Worm (Caenorhabditis elegans) whole organism, young adult: ENCODE results near the gene nrf-5.

ENCODE experiments used
- B0019.2 ChIP-seq: fragments of 200-800 bp; sonication (Bioruptor generic); conservative IDR thresholded peaks from 2 replicates; pipeline ENCODE4 v1.3.6; 2022; ENCODE audit warnings: missing genetic modification reagents, missing genetic modification characterization, missing compliant biosample characterization
- B0035.1 ChIP-seq: sonication (generic microtip); optimal IDR thresholded peaks from 2 replicates; lab custom pipeline; 2016; ENCODE audit warnings: missing genetic modification characterization, mild to moderate bottlenecking, missing compliant biosample characterization, missing genotype, missing genetic modification reagents
- F10E7.11 ChIP-seq: sonication (generic microtip); optimal IDR thresholded peaks from 2 replicates; lab custom pipeline; 2017; ENCODE audit warnings: mild to moderate bottlenecking, missing genetic modification characterization, moderate library complexity, missing compliant biosample characterization
- F37B4.10 ChIP-seq: fragments of 200-800 bp; sonication (Bioruptor generic); IDR thresholded peaks from 2 replicates; pipeline ENCODE4 v1.3.6; 2022; ENCODE audit warnings: missing genetic modification characterization, missing compliant biosample characterization
- F49E8.2 ChIP-seq: sonication (generic microtip); optimal IDR thresholded peaks from 3 replicates; lab custom pipeline; 2017; ENCODE audit warnings: missing genetic modification characterization, mild to moderate bottlenecking, missing compliant biosample characterization, antibody characterized with exemption, moderate library complexity; ENCODE audit not compliant: insufficient read depth
- F52B5.7 ChIP-seq: sonication (generic microtip); optimal IDR thresholded peaks from 2 replicates; lab custom pipeline; 2016; ENCODE audit warnings: mild to moderate bottlenecking, missing genetic modification characterization, missing compliant biosample characterization
- F55B11.4 ChIP-seq: sonication (generic microtip); optimal IDR thresholded peaks from 2 replicates; lab custom pipeline; 2016; ENCODE audit warnings: missing compliant biosample characterization, missing genetic modification characterization, borderline replicate concordance; ENCODE audit not compliant: insufficient read depth
- K11D2.4 ChIP-seq: fragments of 200-800 bp; sonication (Bioruptor generic); IDR thresholded peaks from 2 replicates; pipeline ENCODE4 v1.3.6; 2022; ENCODE audit warnings: missing genetic modification reagents, missing genetic modification characterization, missing compliant biosample characterization
- K12H6.12 ChIP-seq: fragments of 200-800 bp; sonication (Bioruptor generic); optimal IDR thresholded peaks from 2 replicates; lab custom pipeline; 2018; ENCODE audit warnings: mild to moderate bottlenecking, missing genetic modification characterization, missing compliant biosample characterization
- ZK185.1 ChIP-seq: sonication (generic microtip); optimal IDR thresholded peaks from 2 replicates; lab custom pipeline; 2016; ENCODE audit warnings: mild to moderate bottlenecking, missing genetic modification characterization, missing compliant biosample characterization; ENCODE audit not compliant: poor library complexity, severe bottlenecking
- akir-1 ChIP-seq: fragments of 200-800 bp; sonication (Bioruptor generic); optimal IDR thresholded peaks from 2 replicates; lab custom pipeline; 2018; ENCODE audit warnings: mild to moderate bottlenecking, missing genetic modification characterization, moderate library complexity, missing compliant biosample characterization
- attf-3 ChIP-seq: fragments of 200-800 bp; sonication (Bioruptor generic); conservative IDR thresholded peaks from 2 replicates; pipeline ENCODE4 v1.3.6; 2022; ENCODE audit warnings: missing genetic modification reagents, missing genetic modification characterization, missing compliant biosample characterization
- bed-2 ChIP-seq: fragments of 200-800 bp; sonication (Bioruptor generic); IDR thresholded peaks from 2 replicates; pipeline ENCODE4 v1.3.6; 2022; ENCODE audit warnings: missing genetic modification reagents, missing genetic modification characterization, missing compliant biosample characterization
- dox-1 ChIP-seq: fragments of 200-800 bp; sonication (Bioruptor generic); IDR thresholded peaks from 2 replicates; pipeline ENCODE4 v1.3.6; 2022; ENCODE audit warnings: missing genetic modification reagents, missing genetic modification characterization, missing compliant biosample characterization
- efl-1 ChIP-seq: fragments of 150-350 bp; optimal IDR thresholded peaks from 2 replicates; lab custom pipeline; 2014; ENCODE audit warnings: missing biosample characterization, missing genetic modification reagents, missing genetic modification characterization
- ekl-4 ChIP-seq: fragments of 200-800 bp; sonication (Bioruptor generic); IDR thresholded peaks from 2 replicates; pipeline ENCODE4 v1.3.6; 2022; ENCODE audit warnings: missing genetic modification reagents, missing genetic modification characterization, missing compliant biosample characterization
- ets-4 ChIP-seq: fragments of 200-800 bp; sonication (Bioruptor generic); optimal IDR thresholded peaks from 2 replicates; lab custom pipeline; 2018; ENCODE audit warnings: mild to moderate bottlenecking, missing genetic modification characterization, missing compliant biosample characterization
- hlh-12 ChIP-seq: sonication (generic microtip); optimal IDR thresholded peaks from 2 replicates; lab custom pipeline; 2016; ENCODE audit warnings: missing genetic modification characterization, missing compliant biosample characterization
- hrde-1 ChIP-seq: sonication (generic microtip); optimal IDR thresholded peaks from 2 replicates; lab custom pipeline; 2016; ENCODE audit warnings: missing genetic modification characterization, mild to moderate bottlenecking, missing compliant biosample characterization, moderate library complexity, missing genotype, missing genetic modification reagents, borderline replicate concordance
- lag-1 ChIP-seq: fragments of 200-800 bp; sonication (Bioruptor generic); IDR thresholded peaks from 2 replicates; pipeline ENCODE4 v1.3.6; 2022; ENCODE audit warnings: missing genetic modification reagents, missing genetic modification characterization, missing compliant biosample characterization
- lin-26 ChIP-seq: fragments of 200-800 bp; sonication (Bioruptor generic); IDR thresholded peaks from 2 replicates; pipeline ENCODE4 v1.3.6; 2022; ENCODE audit warnings: missing genetic modification reagents, missing genetic modification characterization, missing compliant biosample characterization
- lin-54 ChIP-seq: fragments of 200-800 bp; sonication (Bioruptor generic); optimal IDR thresholded peaks from 2 replicates; lab custom pipeline; 2018; ENCODE audit warnings: mild to moderate bottlenecking, missing genetic modification characterization, missing compliant biosample characterization
- lir-1 ChIP-seq: fragments of 200-800 bp; sonication (Bioruptor generic); conservative IDR thresholded peaks from 2 replicates; pipeline ENCODE4 v1.3.6; 2022; ENCODE audit warnings: missing genetic modification reagents, missing genetic modification characterization, missing compliant biosample characterization
- madf-10 ChIP-seq: sonication (generic microtip); optimal IDR thresholded peaks from 2 replicates; lab custom pipeline; 2016; ENCODE audit warnings: mild to moderate bottlenecking, missing genetic modification characterization, missing compliant biosample characterization
- madf-6 ChIP-seq: fragments of 200-800 bp; sonication (Bioruptor generic); IDR thresholded peaks from 2 replicates; pipeline ENCODE4 v1.3.6; 2022; ENCODE audit warnings: missing genetic modification reagents, missing genetic modification characterization, missing compliant biosample characterization
- mel-28 ChIP-seq: sonication (generic microtip); optimal IDR thresholded peaks from 2 replicates; lab custom pipeline; 2016; ENCODE audit warnings: borderline replicate concordance, mild to moderate bottlenecking, missing genetic modification characterization, missing compliant biosample characterization
- mxl-1 ChIP-seq: sonication (generic microtip); optimal IDR thresholded peaks from 2 replicates; lab custom pipeline; 2016; ENCODE audit warnings: missing genetic modification characterization, missing compliant biosample characterization
- nfya-1 ChIP-seq: sonication (generic microtip); optimal IDR thresholded peaks from 2 replicates; lab custom pipeline; 2017; ENCODE audit warnings: antibody characterized with exemption, missing compliant biosample characterization, missing genetic modification characterization, borderline replicate concordance; ENCODE audit not compliant: insufficient read depth
- nhr-80 ChIP-seq: sonication (generic microtip); optimal IDR thresholded peaks from 2 replicates; lab custom pipeline; 2016; ENCODE audit warnings: missing genetic modification characterization, missing compliant biosample characterization
- rec-8 ChIP-seq, 2 experiments: sonication (generic microtip); optimal IDR thresholded peaks; 2 replicates each; lab custom pipeline; 2016; ENCODE audit warnings: mild to moderate bottlenecking in 2 of 2, missing genetic modification characterization in 2 of 2, missing genetic modification reagents in 2 of 2, missing genotype in 2 of 2, missing biosample characterization in 1 of 2, missing compliant biosample characterization in 1 of 2, moderate library complexity in 1 of 2
- snpc-1.1 ChIP-seq: sonication (generic microtip); optimal IDR thresholded peaks from 2 replicates; lab custom pipeline; 2017; ENCODE audit warnings: missing genetic modification characterization, mild to moderate bottlenecking, missing compliant biosample characterization, antibody characterized with exemption, moderate library complexity, missing genotype, missing genetic modification reagents; ENCODE audit not compliant: insufficient read depth
- unc-62 ChIP-seq: fragments of 150-350 bp; optimal IDR thresholded peaks from 2 replicates; lab custom pipeline; 2014; ENCODE audit warnings: missing biosample characterization, missing genetic modification reagents, missing genetic modification characterization
- ztf-22 ChIP-seq: fragments of 200-800 bp; sonication (Bioruptor generic); optimal IDR thresholded peaks from 2 replicates; lab custom pipeline; 2018; ENCODE audit warnings: mild to moderate bottlenecking, missing genetic modification characterization, moderate library complexity, missing compliant biosample characterization
- ztf-3 ChIP-seq: fragments of 200-800 bp; sonication (Bioruptor generic); optimal IDR thresholded peaks from 2 replicates; lab custom pipeline; 2018; ENCODE audit warnings: mild to moderate bottlenecking, missing genetic modification characterization, missing compliant biosample characterization
- ztf-6 ChIP-seq: fragments of 200-800 bp; sonication (Bioruptor generic); IDR thresholded peaks from 2 replicates; pipeline ENCODE4 v1.3.6; 2022; ENCODE audit warnings: missing genetic modification reagents, missing genetic modification characterization, missing compliant biosample characterization

nrf-5 gene

ce11 chrV:13827920-13828319 lies at the start of gene nrf-5:
nrf-5 (plus strand) TSS chrV:13828267.
- TF ChIP-seq nhr-80 (tag; lab: Kevin White, UChicago) (no peak), bed-2 (GFP tag; lab: Robert Waterston, UW) (no peak), lin-54 (GFP tag; lab: Kevin White, UChicago) (no peak), efl-1 (GFP tag; lab: Kevin White, UChicago) (no peak), lin-26 (GFP tag; lab: Robert Waterston, UW) (no peak), lir-1 (no peak), F10E7.11 (tag; lab: Kevin White, UChicago) (no peak), madf-6 (GFP tag; lab: Robert Waterston, UW) (no peak), hrde-1 (tag; lab: Kevin White, UChicago) (no peak), attf-3 (GFP tag; lab: Robert Waterston, UW) (no peak), K12H6.12 (no peak)

ce11 chrV:13780902-13781301 lies 47.2 kb upstream of the nrf-5 start:
- TF ChIP-seq unc-62 (GFP tag; lab: Kevin White, UChicago) (no peak), K11D2.4 (GFP tag; lab: Robert Waterston, UW) (no peak), ekl-4 (GFP tag; lab: Robert Waterston, UW) (no peak)

- TF ChIP-seq mxl-1: no peak
- no peak for TF ChIP-seq lir-1
- no peak for TF ChIP-seq snpc-1.1 (tag; lab: Kevin White, UChicago)
- no peak for TF ChIP-seq ztf-6 (GFP tag; lab: Robert Waterston, UW)
- TF ChIP-seq F55B11.4 (tag; lab: Kevin White, UChicago): no peak
- TF ChIP-seq ztf-22 (GFP tag; lab: Kevin White, UChicago): no peak
- TF ChIP-seq unc-62 (GFP tag; lab: Kevin White, UChicago): no peak
- no peak for TF ChIP-seq B0019.2
- TF ChIP-seq dox-1 (GFP tag; lab: Robert Waterston, UW): 0 out of 2 replicates have a peak, but pooled peaks have one; percentile 18
- TF ChIP-seq F49E8.2: no peak
- TF ChIP-seq F52B5.7 (tag; lab: Kevin White, UChicago): no peak
- TF ChIP-seq ZK185.1: peak; percentile 25
- no peak for TF ChIP-seq lag-1 (GFP tag; lab: Robert Waterston, UW)
- no peak for TF ChIP-seq bed-2 (GFP tag; lab: Robert Waterston, UW)
- TF ChIP-seq rec-8 (tag; optimal IDR thresholded peaks at IDR 0.05; lab: Kevin White, UChicago): no peak
- no peak for TF ChIP-seq nfya-1 (tag; lab: Kevin White, UChicago)
- no peak for TF ChIP-seq ets-4 (GFP tag; lab: Kevin White, UChicago)
- TF ChIP-seq akir-1 (GFP tag; lab: Kevin White, UChicago): no peak
- TF ChIP-seq B0035.1 (tag; lab: Kevin White, UChicago): no peak
- peak; percentile 30 for TF ChIP-seq nhr-80 (tag; lab: Kevin White, UChicago)
- no peak for TF ChIP-seq hlh-12 (tag; lab: Kevin White, UChicago)
- no peak for TF ChIP-seq mel-28
- TF ChIP-seq ztf-3 (GFP tag; lab: Kevin White, UChicago): no peak
- no peak for TF ChIP-seq F37B4.10 (GFP tag; lab: Robert Waterston, UW)
- TF ChIP-seq madf-10 (tag; lab: Kevin White, UChicago): no peak
Measured at ce11 chrV:13782190-13782589, 45.9 kb upstream of the nrf-5 start, which contains the start of gene decr-1.1. decr-1.1 (plus strand) TSS chrV:13782399.
